Worm (Caenorhabditis elegans) whole organism, late embryonic: ENCODE results near the gene sma-9.

ENCODE experiments used
- ama-1 ChIP-seq: fragments of 150-350 bp; optimal IDR thresholded peaks from 2 replicates; lab custom pipeline; 2014
- ceh-34 ChIP-seq: sonication (generic microtip); optimal IDR thresholded peaks from 2 replicates; lab custom pipeline; 2016; ENCODE audit warnings: mild to moderate bottlenecking, missing genetic modification characterization, missing compliant biosample characterization
- dve-1 ChIP-seq: sonication (generic microtip); optimal IDR thresholded peaks from 2 replicates; lab custom pipeline; 2017; ENCODE audit warnings: antibody characterized with exemption, mild to moderate bottlenecking, missing genetic modification characterization, missing compliant biosample characterization
- elt-4 ChIP-seq: sonication (generic microtip); optimal IDR thresholded peaks from 2 replicates; lab custom pipeline; 2016; ENCODE audit warnings: missing genetic modification characterization, missing compliant biosample characterization

- TF ChIP-seq ama-1, result no peak
- TF ChIP-seq elt-4, result no peak
- TF ChIP-seq dve-1 (tag; lab: Kevin White, UChicago), result no peak
- TF ChIP-seq ceh-34 (tag; lab: Kevin White, UChicago), result peak; percentile 84
These were observed 877 bp downstream of the sma-9 start for ce11 chrX:10769959-10770358.
